Fruit fly (Drosophila melanogaster) whole organism, prepupa: ENCODE data around the gene Pino.
A peak's percentile ranks its signal among the peaks of the same experiment; 100 is the strongest.

ENCODE experiments used
- Blimp-1 ChIP-seq: fragments of 200-800 bp; sonication (Bioruptor generic); optimal IDR thresholded peaks from 3 replicates; lab custom pipeline; 2017; ENCODE audit warnings: missing biosample characterization, missing genetic modification characterization, mild to moderate bottlenecking, moderate library complexity, missing genetic modification reagents
- CG11294 ChIP-seq: fragments of 200-800 bp; sonication (Bioruptor generic); IDR thresholded peaks from 2 replicates; pipeline ENCODE4 v1.3.6; 2022; ENCODE audit warnings: missing biosample characterization, missing genetic modification characterization
- CG11762 ChIP-seq: fragments of 200-800 bp; sonication (Bioruptor generic); optimal IDR thresholded peaks from 3 replicates; lab custom pipeline; 2016; ENCODE audit warnings: missing biosample characterization, missing genetic modification characterization; ENCODE audit not compliant: insufficient read depth
- CG15336 ChIP-seq: fragments of 200-800 bp; sonication (Bioruptor generic); IDR thresholded peaks from 2 replicates; pipeline ENCODE4 v1.3.6; 2022; ENCODE audit warnings: missing biosample characterization, missing genetic modification characterization
- CG1621 ChIP-seq: fragments of 200-800 bp; sonication (Bioruptor generic); optimal IDR thresholded peaks from 3 replicates; lab custom pipeline; 2018; ENCODE audit warnings: missing biosample characterization, mild to moderate bottlenecking, missing genetic modification characterization
- CG16779 ChIP-seq: fragments of 200-800 bp; sonication (Bioruptor generic); optimal IDR thresholded peaks from 3 replicates; lab custom pipeline; 2017; ENCODE audit warnings: missing biosample characterization, mild to moderate bottlenecking, missing genetic modification characterization
- CG31627 ChIP-seq: fragments of 200-800 bp; sonication (Bioruptor generic); optimal IDR thresholded peaks from 3 replicates; lab custom pipeline; 2016; ENCODE audit warnings: missing biosample characterization, missing genetic modification characterization
- CG32006 ChIP-seq: fragments of 200-800 bp; sonication (Bioruptor generic); optimal IDR thresholded peaks from 3 replicates; lab custom pipeline; 2017; ENCODE audit warnings: missing biosample characterization, mild to moderate bottlenecking, missing genetic modification characterization
- CG34406 ChIP-seq: fragments of 200-800 bp; sonication (Bioruptor generic); optimal IDR thresholded peaks from 3 replicates; lab custom pipeline; 2016; ENCODE audit warnings: missing biosample characterization, missing genetic modification characterization
- CG3919 ChIP-seq: fragments of 200-800 bp; sonication (Bioruptor generic); optimal IDR thresholded peaks from 3 replicates; lab custom pipeline; 2016; ENCODE audit warnings: missing biosample characterization, missing genetic modification characterization
- CG4318 ChIP-seq: fragments of 200-800 bp; sonication (Bioruptor generic); optimal IDR thresholded peaks from 3 replicates; lab custom pipeline; 2017; ENCODE audit warnings: missing biosample characterization, mild to moderate bottlenecking, missing genetic modification characterization
- CG6163 ChIP-seq: fragments of 200-800 bp; sonication (Bioruptor generic); IDR thresholded peaks from 3 replicates; pipeline ENCODE4 v1.3.6; 2022; ENCODE audit warnings: missing biosample characterization, missing genetic modification characterization
- CG6276 ChIP-seq: fragments of 200-800 bp; sonication (Bioruptor generic); optimal IDR thresholded peaks from 2 replicates; lab custom pipeline; 2017; ENCODE audit warnings: missing biosample characterization, mild to moderate bottlenecking, missing genetic modification characterization
- CG6792 ChIP-seq: fragments of 200-800 bp; sonication (Bioruptor generic); optimal IDR thresholded peaks from 3 replicates; lab custom pipeline; 2016; ENCODE audit warnings: missing biosample characterization, missing genetic modification characterization
- CG6854 ChIP-seq: fragments of 200-800 bp; sonication (Bioruptor generic); optimal IDR thresholded peaks from 2 replicates; lab custom pipeline; 2017; ENCODE audit warnings: missing biosample characterization, mild to moderate bottlenecking, missing genetic modification characterization
- CG7368 ChIP-seq: fragments of 200-800 bp; sonication (Bioruptor generic); optimal IDR thresholded peaks from 3 replicates; lab custom pipeline; 2016; ENCODE audit warnings: missing biosample characterization, missing genetic modification characterization
- CG8119 ChIP-seq: fragments of 200-800 bp; sonication (Bioruptor generic); IDR thresholded peaks from 3 replicates; pipeline ENCODE4 v1.3.6; 2022; ENCODE audit warnings: missing biosample characterization, missing genetic modification characterization
- CG8319 ChIP-seq: fragments of 200-800 bp; sonication (Bioruptor generic); optimal IDR thresholded peaks from 3 replicates; lab custom pipeline; 2016; ENCODE audit warnings: missing biosample characterization, missing genetic modification characterization
- CG9139 ChIP-seq: fragments of 200-800 bp; sonication (Bioruptor generic); optimal IDR thresholded peaks from 3 replicates; lab custom pipeline; 2017; ENCODE audit warnings: missing biosample characterization, mild to moderate bottlenecking, missing genetic modification characterization
- Eip75B ChIP-seq: fragments of 200-800 bp; sonication (Bioruptor generic); optimal IDR thresholded peaks from 3 replicates; lab custom pipeline; 2016; ENCODE audit warnings: missing biosample characterization, missing genetic modification characterization
- Eip78C ChIP-seq: fragments of 200-800 bp; sonication (Bioruptor generic); peaks from one replicate; lab custom pipeline; 2016; ENCODE audit warnings: missing biosample characterization, missing genetic modification characterization
- Eip93F ChIP-seq: fragments of 200-800 bp; sonication (Bioruptor generic); optimal IDR thresholded peaks from 2 replicates; lab custom pipeline; 2016; ENCODE audit warnings: missing biosample characterization, mild to moderate bottlenecking, missing genetic modification characterization
- Ets96B ChIP-seq: fragments of 200-800 bp; optimal IDR thresholded peaks from 2 replicates; lab custom pipeline; 2019; ENCODE audit warnings: missing biosample characterization, mild to moderate bottlenecking, missing genetic modification characterization, moderate library complexity
- Gug ChIP-seq: fragments of 200-800 bp; sonication (Bioruptor generic); IDR thresholded peaks from 2 replicates; pipeline ENCODE4 v1.3.6; 2022; ENCODE audit warnings: missing biosample characterization, missing genetic modification characterization
- Hr39 ChIP-seq: fragments of 200-800 bp; sonication (Bioruptor generic); optimal IDR thresholded peaks from 2 replicates; lab custom pipeline; 2016; ENCODE audit warnings: missing biosample characterization, missing genetic modification characterization
- Hr4 ChIP-seq: fragments of 200-800 bp; sonication (Bioruptor generic); optimal IDR thresholded peaks from 3 replicates; lab custom pipeline; 2016; ENCODE audit warnings: missing biosample characterization, missing genetic modification characterization
- Lpt ChIP-seq: fragments of 200-800 bp; sonication (Bioruptor generic); optimal IDR thresholded peaks from 3 replicates; lab custom pipeline; 2016; ENCODE audit warnings: missing biosample characterization, missing genetic modification characterization
- Met ChIP-seq: fragments of 200-800 bp; sonication (Bioruptor generic); optimal IDR thresholded peaks from 3 replicates; lab custom pipeline; 2016; ENCODE audit warnings: missing biosample characterization, missing genetic modification characterization
- OdsH ChIP-seq: fragments of 200-800 bp; sonication (Bioruptor generic); optimal IDR thresholded peaks from 3 replicates; lab custom pipeline; 2016; ENCODE audit warnings: missing biosample characterization, missing genetic modification characterization
- Smox ChIP-seq: fragments of 200-800 bp; sonication (Bioruptor generic); optimal IDR thresholded peaks from 3 replicates; lab custom pipeline; 2016; ENCODE audit warnings: missing biosample characterization, missing genetic modification characterization
- Sox102F ChIP-seq: fragments of 200-800 bp; sonication (Bioruptor generic); optimal IDR thresholded peaks from 2 replicates; lab custom pipeline; 2016; ENCODE audit warnings: missing biosample characterization, mild to moderate bottlenecking, missing genetic modification characterization
- Sox15 ChIP-seq: fragments of 200-800 bp; sonication (Bioruptor generic); optimal IDR thresholded peaks from 3 replicates; lab custom pipeline; 2016; ENCODE audit warnings: missing biosample characterization, missing genetic modification characterization
- achi ChIP-seq: fragments of 200-800 bp; sonication (Bioruptor generic); optimal IDR thresholded peaks from 3 replicates; lab custom pipeline; 2016; ENCODE audit warnings: missing biosample characterization, missing genetic modification characterization
- acj6 ChIP-seq: fragments of 200-800 bp; sonication (Bioruptor generic); optimal IDR thresholded peaks from 3 replicates; lab custom pipeline; 2016; ENCODE audit warnings: missing biosample characterization, missing genetic modification characterization
- cyc ChIP-seq: fragments of 200-800 bp; sonication (Bioruptor generic); optimal IDR thresholded peaks from 3 replicates; lab custom pipeline; 2016; ENCODE audit warnings: missing biosample characterization, missing genetic modification characterization
- dac ChIP-seq: fragments of 200-800 bp; sonication (Bioruptor generic); optimal IDR thresholded peaks from 2 replicates; lab custom pipeline; 2017; ENCODE audit warnings: missing biosample characterization, mild to moderate bottlenecking, missing genetic modification characterization
- dsx ChIP-seq: fragments of 200-800 bp; optimal IDR thresholded peaks from 3 replicates; lab custom pipeline; 2019; ENCODE audit warnings: missing biosample characterization, mild to moderate bottlenecking, missing genetic modification characterization, moderate library complexity; ENCODE audit not compliant: poor library complexity, severe bottlenecking
- eg ChIP-seq: fragments of 200-800 bp; sonication (Bioruptor generic); IDR thresholded peaks from 3 replicates; pipeline ENCODE4 v1.3.6; 2022; ENCODE audit warnings: missing biosample characterization, missing genetic modification characterization
- fd59A ChIP-seq: fragments of 200-800 bp; sonication (Bioruptor generic); optimal IDR thresholded peaks from 2 replicates; lab custom pipeline; 2017; ENCODE audit warnings: missing biosample characterization, mild to moderate bottlenecking, missing genetic modification characterization, missing genetic modification reagents
- fd85E ChIP-seq: fragments of 200-800 bp; sonication (Bioruptor generic); optimal IDR thresholded peaks from 3 replicates; lab custom pipeline; 2016; ENCODE audit warnings: missing biosample characterization, missing genetic modification characterization
- fkh ChIP-seq: fragments of 200-800 bp; sonication (Bioruptor generic); optimal IDR thresholded peaks from 3 replicates; lab custom pipeline; 2017; ENCODE audit warnings: missing biosample characterization, mild to moderate bottlenecking, missing genetic modification characterization, moderate library complexity
- net ChIP-seq: fragments of 200-800 bp; sonication (Bioruptor generic); optimal IDR thresholded peaks from 3 replicates; lab custom pipeline; 2016; ENCODE audit warnings: missing biosample characterization, missing genetic modification characterization
- pdm3 ChIP-seq: fragments of 200-800 bp; sonication (Bioruptor generic); optimal IDR thresholded peaks from 3 replicates; lab custom pipeline; 2016; ENCODE audit warnings: missing biosample characterization, missing genetic modification characterization
- salr ChIP-seq, 2 experiments: fragments of 200-800 bp; sonication (Bioruptor generic); optimal IDR thresholded peaks; 3 replicates each; lab custom pipeline; 2016 to 2018; ENCODE audit warnings: missing biosample characterization in 2 of 2, missing genetic modification characterization in 2 of 2, mild to moderate bottlenecking in 1 of 2
- spab ChIP-seq: fragments of 200-800 bp; sonication (Bioruptor generic); optimal IDR thresholded peaks from 2 replicates; lab custom pipeline; 2017; ENCODE audit warnings: missing biosample characterization, mild to moderate bottlenecking, missing genetic modification characterization, missing genetic modification reagents
- ss ChIP-seq, 2 experiments: fragments of 200-800 bp; sonication (Bioruptor generic); optimal IDR thresholded peaks; 2 replicates in 1 of 2; 3 replicates in 1 of 2; lab custom pipeline; 2017 to 2018; ENCODE audit warnings: mild to moderate bottlenecking in 2 of 2, missing biosample characterization in 2 of 2, missing genetic modification characterization in 2 of 2, moderate library complexity in 1 of 2
- svp ChIP-seq: fragments of 200-800 bp; sonication (Bioruptor generic); peaks from one replicate; lab custom pipeline; 2016; ENCODE audit warnings: missing biosample characterization, missing genetic modification characterization
- topi ChIP-seq: fragments of 200-800 bp; sonication (Bioruptor generic); optimal IDR thresholded peaks from 3 replicates; lab custom pipeline; 2016; ENCODE audit warnings: missing biosample characterization, missing genetic modification characterization

Pino gene

DNA sequence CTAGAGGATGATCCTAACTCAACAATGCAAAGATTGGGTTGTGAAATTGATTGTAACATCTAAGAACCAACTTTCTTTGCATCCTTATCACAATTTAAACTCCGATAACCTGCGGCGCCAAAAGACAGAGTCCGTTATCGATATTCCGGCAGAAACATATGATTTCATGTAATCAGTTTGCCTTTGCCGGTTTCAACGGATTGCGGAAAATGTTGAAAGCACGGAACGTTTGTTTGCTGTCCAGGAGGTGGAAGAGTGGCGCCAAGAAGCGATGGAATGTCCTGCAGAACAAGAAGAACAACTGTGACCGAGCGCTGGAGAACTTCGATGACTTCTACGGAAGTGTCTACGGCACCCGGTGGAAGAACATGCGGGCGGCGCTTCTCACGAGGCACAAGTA lies 18.9 kb upstream of the Pino start:
- TF ChIP-seq CG11294 (GFP tag; lab: Robert Waterston, UW): no peak
- peak; percentile 95 for TF ChIP-seq CG1621

DNA sequence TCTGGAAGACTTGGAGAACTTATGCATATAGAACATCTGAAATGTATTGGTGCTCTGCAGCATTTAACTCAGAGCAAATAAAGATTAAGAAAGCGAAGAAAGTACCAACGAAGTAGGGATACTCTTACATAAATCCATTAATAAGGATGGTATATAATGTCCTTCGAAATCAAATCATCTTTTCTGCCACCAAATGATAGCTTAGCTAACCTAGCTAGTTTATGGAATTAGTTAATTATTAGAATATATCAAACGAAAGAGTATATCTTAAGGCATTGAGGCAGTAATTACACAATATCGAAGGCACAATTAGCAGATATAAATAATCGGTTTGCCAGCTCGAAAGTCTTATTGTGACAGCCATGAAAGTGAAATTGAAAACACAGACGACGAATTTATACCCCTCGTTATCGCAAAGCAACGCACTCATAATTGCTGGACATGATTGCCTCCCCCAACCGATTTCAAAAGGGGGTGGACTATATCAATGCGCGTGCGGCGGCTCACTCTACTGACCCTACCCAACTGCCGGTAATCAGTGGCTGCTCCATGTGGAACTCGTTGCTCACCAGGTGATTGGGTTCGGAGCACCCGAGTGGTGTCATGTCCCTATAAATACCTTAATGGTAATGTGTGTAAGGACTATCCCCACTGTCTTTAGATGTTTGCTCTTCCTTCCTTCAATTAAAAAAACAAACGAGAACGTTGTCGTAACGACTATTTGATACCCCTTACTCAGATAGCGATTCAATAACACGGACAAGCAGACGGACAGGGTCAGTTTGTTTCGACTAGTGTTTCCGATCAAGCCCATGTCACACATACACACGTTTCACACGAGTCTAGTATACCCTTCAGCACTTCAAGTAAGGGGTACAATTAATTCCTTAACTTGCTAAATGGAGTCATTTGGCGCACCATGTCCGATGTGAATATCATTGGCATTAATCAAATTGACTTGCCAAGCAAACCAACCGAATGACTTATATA lies 15.9 kb upstream of the Pino start:
- TF ChIP-seq CG32006 (GFP tag; lab: Kevin White, UChicago): peak; percentile 61
- peak; percentile 53 for TF ChIP-seq CG6854 (GFP tag; lab: Kevin White, UChicago)
- peak in 1 of 2 experiments; percentile 2 for TF ChIP-seq salr (GFP tag; optimal IDR thresholded peaks at IDR 0.05; lab: Kevin White, UChicago)
- peak; percentile 55 for TF ChIP-seq net (GFP tag; lab: Kevin White, UChicago)
- TF ChIP-seq Eip93F (GFP tag; lab: Kevin White, UChicago): peak; percentile 93
- no peak for TF ChIP-seq dac
- TF ChIP-seq CG8119: peak; percentile 64
- peak; percentile 45 for TF ChIP-seq spab (GFP tag; lab: Kevin White, UChicago)
- TF ChIP-seq CG6276 (GFP tag; lab: Kevin White, UChicago): no peak
- peak; percentile 74 for TF ChIP-seq CG6792 (GFP tag; lab: Kevin White, UChicago)
- TF ChIP-seq CG34406 (GFP tag; lab: Kevin White, UChicago): peak; percentile 74
- no peak for TF ChIP-seq CG9139 (GFP tag; lab: Kevin White, UChicago)
- peak; percentile 74 for TF ChIP-seq achi
- TF ChIP-seq pdm3 (GFP tag; lab: Kevin White, UChicago): peak; percentile 83
- TF ChIP-seq acj6 (GFP tag; lab: Kevin White, UChicago): peak; percentile 79
- peak; percentile 94 for TF ChIP-seq Hr39 (GFP tag; lab: Kevin White, UChicago)
- TF ChIP-seq CG7368: peak; percentile 60
- TF ChIP-seq svp (GFP tag; lab: Kevin White, UChicago): peak; percentile 95
- peak; percentile 52 for TF ChIP-seq CG1621
- peak; percentile 58 for TF ChIP-seq CG8319 (GFP tag; lab: Kevin White, UChicago)
- peak; percentile 91 for TF ChIP-seq Sox102F (GFP tag; lab: Kevin White, UChicago)
- TF ChIP-seq Smox: peak; percentile 89
- TF ChIP-seq OdsH (GFP tag; lab: Kevin White, UChicago): peak; percentile 82
- no peak for TF ChIP-seq Gug
- peak; percentile 93 for TF ChIP-seq CG31627 (GFP tag; lab: Kevin White, UChicago)
- peak; percentile 73 for TF ChIP-seq CG6163 (GFP tag; lab: Robert Waterston, UW)
- peak; percentile 49 for TF ChIP-seq CG11762 (GFP tag; lab: Kevin White, UChicago)
- no peak for TF ChIP-seq ss (GFP tag; optimal IDR thresholded peaks at IDR 0.05; lab: Kevin White, UChicago)
- peak; percentile 13 for TF ChIP-seq Lpt (GFP tag; lab: Kevin White, UChicago)
- peak; percentile 57; the same call in 2 of the 3 replicates for TF ChIP-seq eg (GFP tag; lab: Robert Waterston, UW)
- TF ChIP-seq Ets96B (tag; lab: Kevin White, UChicago): peak; percentile 68
- peak; percentile 91 for TF ChIP-seq cyc (GFP tag; lab: Kevin White, UChicago)
- TF ChIP-seq dsx (GFP tag; lab: Kevin White, UChicago): peak; percentile 70
- no peak for TF ChIP-seq CG4318 (GFP tag; lab: Kevin White, UChicago)
- TF ChIP-seq CG16779 (tag; lab: Kevin White, UChicago): no peak
- TF ChIP-seq Eip75B (GFP tag; lab: Kevin White, UChicago): peak; percentile 81
- no peak for TF ChIP-seq Hr4 (GFP tag; lab: Kevin White, UChicago)
- peak; percentile 84 for TF ChIP-seq Blimp-1 (GFP tag; lab: Kevin White, UChicago)
- TF ChIP-seq CG15336 (GFP tag; lab: Robert Waterston, UW): peak; percentile 61
- peak; percentile 45 for TF ChIP-seq fd59A (GFP tag; lab: Kevin White, UChicago)
- peak; percentile 92 for TF ChIP-seq Met (GFP tag; lab: Kevin White, UChicago)
- TF ChIP-seq Eip78C (GFP tag; lab: Kevin White, UChicago): peak; percentile 93
- TF ChIP-seq fd85E (GFP tag; lab: Kevin White, UChicago): no peak
- peak; percentile 49 for TF ChIP-seq Sox15 (GFP tag; lab: Kevin White, UChicago)
- TF ChIP-seq fkh (GFP tag; lab: Kevin White, UChicago): no peak
- TF ChIP-seq CG3919 (GFP tag; lab: Kevin White, UChicago): peak; percentile 78
- peak; percentile 91 for TF ChIP-seq topi (GFP tag; lab: Kevin White, UChicago)
